Worm (Caenorhabditis elegans): ENCODE measurements around the gene R13A5.7.

R13A5.7 gene

ce11 chrIII:7553693-7554226 is 16.2 kb downstream of the R13A5.7 start:
- TF ChIP-seq pbrm-1 (GFP tag; IDR thresholded peaks at IDR 0.05) (no peak), tbp1 (GFP tag; optimal IDR thresholded peaks at IDR 0.05) (no peak), attf-5 (GFP tag; optimal IDR thresholded peaks at IDR 0.05) (no peak), F23B12.7 (tag; optimal IDR thresholded peaks at IDR 0.05; ENCODE audit: insufficient read depth) (no peak), hlh-12 (tag; optimal IDR thresholded peaks at IDR 0.05) (no peak), F10E7.11 (tag; optimal IDR thresholded peaks at IDR 0.05) (no peak), madf-3 (GFP tag; IDR thresholded peaks at IDR 0.05) (no peak), rpc-1 (optimal IDR thresholded peaks at IDR 0.05) (no peak), rpc-1 (tag; optimal IDR thresholded peaks at IDR 0.05) (no peak), hrde-1 (tag; optimal IDR thresholded peaks at IDR 0.05; ENCODE audit: borderline replicate concordance) (no peak), Y79H2A.3 (GFP tag; conservative IDR thresholded peaks at IDR 0.05) (no peak), pha-4 (tag; optimal IDR thresholded peaks at IDR 0.05) (no peak), dpl-1 (GFP tag; optimal IDR thresholded peaks at IDR 0.05) (no peak), let-526 (GFP tag; IDR thresholded peaks at IDR 0.05) (no peak), F37B4.10 (GFP tag; IDR thresholded peaks at IDR 0.05) (no peak), athp-1 (tag; optimal IDR thresholded peaks at IDR 0.05) (no peak), ZK185.1 (tag; optimal IDR thresholded peaks at IDR 0.05; ENCODE audit: poor library complexity, severe bottlenecking) (no peak), snpc-1.1 (tag; optimal IDR thresholded peaks at IDR 0.05; ENCODE audit: insufficient read depth) (no peak), Y56A3A.18 (GFP tag; IDR thresholded peaks at IDR 0.05) (no peak), F39B2.1 (GFP tag; IDR thresholded peaks at IDR 0.05) (no peak)

ce11 chrIII:7552859-7553258 is 17.1 kb downstream of the R13A5.7 start:
- TF ChIP-seq attf-5 (GFP tag; optimal IDR thresholded peaks at IDR 0.05) (no peak), nfya-1 (tag; optimal IDR thresholded peaks at IDR 0.05; ENCODE audit: borderline replicate concordance, insufficient read depth) (no peak)

- TF ChIP-seq dpl-1 (GFP tag; optimal IDR thresholded peaks at IDR 0.05) (no peak), unc-62 (GFP tag; optimal IDR thresholded peaks at IDR 0.05) (peak; percentile 18), lsy-27 (tag; optimal IDR thresholded peaks at IDR 0.05; ENCODE audit: borderline replicate concordance, insufficient read depth) (no peak)
These were observed 19.0 kb downstream of the R13A5.7 start for ce11 chrIII:7550979-7551378.

ce11 chrIII:7548963-7549362 is 21.0 kb downstream of the R13A5.7 start:
- TF ChIP-seq K12H6.12 (tag; optimal IDR thresholded peaks at IDR 0.05) (peak; percentile 9), chd-7 (tag; optimal IDR thresholded peaks at IDR 0.05) (no peak)

- TF ChIP-seq lag-1 (GFP tag; IDR thresholded peaks at IDR 0.05) (no peak), Y56A3A.18 (GFP tag; IDR thresholded peaks at IDR 0.05) (no peak), B0261.1 (tag; optimal IDR thresholded peaks at IDR 0.05) (no peak), madf-3 (GFP tag; IDR thresholded peaks at IDR 0.05) (no peak), somi-1 (GFP tag; optimal IDR thresholded peaks at IDR 0.05) (no peak), lin-35 (GFP tag; optimal IDR thresholded peaks at IDR 0.05) (no peak), hmg-1.2 (GFP tag; IDR thresholded peaks at IDR 0.05) (no peak), repo-1 (tag; optimal IDR thresholded peaks at IDR 0.05) (no peak), madf-8 (GFP tag; conservative IDR thresholded peaks at IDR 0.05) (no peak), F57C9.4 (tag; optimal IDR thresholded peaks at IDR 0.05) (no peak), T26A5.8 (tag; optimal IDR thresholded peaks at IDR 0.05) (no peak), madf-6 (GFP tag; IDR thresholded peaks at IDR 0.05) (no peak)
These were observed 24.7 kb downstream of the R13A5.7 start for ce11 chrIII:7545189-7545588.
